Worm (Caenorhabditis elegans): ENCODE measurements around the gene F11C1.1.

The F11C1.1 gene

DNA sequence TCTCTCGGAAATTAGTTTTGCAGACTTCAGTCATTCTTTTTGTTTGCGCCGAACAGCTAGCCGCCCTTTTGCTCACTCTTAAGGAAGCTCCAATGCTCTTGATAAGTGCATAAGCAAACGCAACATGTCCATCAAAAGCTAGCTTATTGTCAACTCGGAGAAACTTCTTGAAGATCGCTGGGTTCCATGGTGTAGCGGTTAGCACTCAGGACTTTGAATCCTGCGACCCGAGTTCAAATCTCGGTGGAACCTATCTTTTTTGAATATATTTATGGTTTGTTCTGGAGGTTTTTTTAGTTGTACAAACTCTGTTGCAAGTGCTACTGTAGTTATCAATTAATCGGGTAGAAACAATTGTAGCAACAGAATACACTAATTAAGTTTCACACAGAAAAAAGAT is 52.9 kb downstream of the F11C1.1 start:
- TF ChIP-seq bed-1 (GFP tag; IDR thresholded peaks at IDR 0.05): no peak
- TF ChIP-seq sptf-2 (GFP tag; optimal IDR thresholded peaks at IDR 0.05): no peak
- TF ChIP-seq Y53G8AR.9 (GFP tag; conservative IDR thresholded peaks at IDR 0.05): no peak
- TF ChIP-seq lir-1 (GFP tag; conservative IDR thresholded peaks at IDR 0.05): no peak
- TF ChIP-seq Y79H2A.3 (GFP tag; conservative IDR thresholded peaks at IDR 0.05): no peak
- TF ChIP-seq B0035.1 (tag; optimal IDR thresholded peaks at IDR 0.05): no peak
- TF ChIP-seq dpff-1 (tag; optimal IDR thresholded peaks at IDR 0.05): no peak
- no peak for TF ChIP-seq ceh-40 (GFP tag; IDR thresholded peaks at IDR 0.05)
- TF ChIP-seq lin-26 (GFP tag; IDR thresholded peaks at IDR 0.05): peak; percentile 87
- peak; percentile 71 for TF ChIP-seq B0261.1 (tag; optimal IDR thresholded peaks at IDR 0.05)
- no peak for TF ChIP-seq lsl-1 (GFP tag; optimal IDR thresholded peaks at IDR 0.05)
- TF ChIP-seq egl-44 (GFP tag; IDR thresholded peaks at IDR 0.05): 0 out of 2 replicates have a peak, but pooled peaks have one; percentile 27
- TF ChIP-seq repo-1 (tag; optimal IDR thresholded peaks at IDR 0.05): no peak
- TF ChIP-seq snpc-4 (GFP tag; optimal IDR thresholded peaks at IDR 0.05): no peak
- TF ChIP-seq snpc-4 (tag; optimal IDR thresholded peaks at IDR 0.05): peak in 1 of 4 experiments; percentile 22
- 0 out of 2 replicates have a peak, but pooled peaks have one; percentile 4 for TF ChIP-seq ztf-25 (GFP tag; IDR thresholded peaks at IDR 0.05)
- TF ChIP-seq aptf-2 (GFP tag; conservative IDR thresholded peaks at IDR 0.05): no peak
- TF ChIP-seq ztf-28 (GFP tag; IDR thresholded peaks at IDR 0.05): 0 out of 2 replicates have a peak, but pooled peaks have one; percentile 51
- TF ChIP-seq xnd-1 (tag; optimal IDR thresholded peaks at IDR 0.05): no peak
- no peak for TF ChIP-seq tbx-9 (tag; optimal IDR thresholded peaks at IDR 0.05; ENCODE audit: borderline replicate concordance)
- peak; percentile 17; the same call in 1 of the 2 replicates for TF ChIP-seq madf-6 (GFP tag; IDR thresholded peaks at IDR 0.05)
- TF ChIP-seq ama-1 (optimal IDR thresholded peaks at IDR 0.05): no peak
- no peak for TF ChIP-seq ama-1 (GFP tag; optimal IDR thresholded peaks at IDR 0.05)
- peak; percentile 48 for TF ChIP-seq hmg-1.2 (GFP tag; IDR thresholded peaks at IDR 0.05)
- TF ChIP-seq ets-4 (GFP tag; optimal IDR thresholded peaks at IDR 0.05): no peak
- TF ChIP-seq hrde-1 (tag; optimal IDR thresholded peaks at IDR 0.05; ENCODE audit: borderline replicate concordance): no peak
- no peak for TF ChIP-seq attf-5 (GFP tag; optimal IDR thresholded peaks at IDR 0.05)
- no peak for TF ChIP-seq ztf-6 (GFP tag; IDR thresholded peaks at IDR 0.05)
- peak; percentile 56; the same call in 1 of the 2 replicates for TF ChIP-seq rcor-1 (GFP tag; IDR thresholded peaks at IDR 0.05)
- peak; percentile 26 for TF ChIP-seq ZK185.1 (tag; optimal IDR thresholded peaks at IDR 0.05; ENCODE audit: poor library complexity, severe bottlenecking)
- TF ChIP-seq ccch-3 (GFP tag; optimal IDR thresholded peaks at IDR 0.05): no peak
- no peak for TF ChIP-seq F55B11.4 (tag; optimal IDR thresholded peaks at IDR 0.05; ENCODE audit: borderline replicate concordance, insufficient read depth)
- TF ChIP-seq zfh-2 (GFP tag; conservative IDR thresholded peaks at IDR 0.05): no peak
- no peak for TF ChIP-seq ztf-22 (GFP tag; optimal IDR thresholded peaks at IDR 0.05)
- TF ChIP-seq fkh-3 (tag; optimal IDR thresholded peaks at IDR 0.05): no peak
- no peak for TF ChIP-seq atf-7 (tag; optimal IDR thresholded peaks at IDR 0.05)
- TF ChIP-seq T07F8.4 (tag; optimal IDR thresholded peaks at IDR 0.05): no peak
- TF ChIP-seq him-1 (tag; optimal IDR thresholded peaks at IDR 0.05): no peak
- peak; percentile 30; the same call in 1 of the 2 replicates for TF ChIP-seq D2030.7 (GFP tag; IDR thresholded peaks at IDR 0.05)
- TF ChIP-seq zim-3 (tag; optimal IDR thresholded peaks at IDR 0.05): no peak
- TF ChIP-seq K11D2.4 (GFP tag; IDR thresholded peaks at IDR 0.05): no peak
- no peak for TF ChIP-seq madf-10 (tag; optimal IDR thresholded peaks at IDR 0.05)
- peak; percentile 74 for TF ChIP-seq rpc-1 (optimal IDR thresholded peaks at IDR 0.05)
- TF ChIP-seq rpc-1 (tag; optimal IDR thresholded peaks at IDR 0.05): peak; percentile 85
- TF ChIP-seq tbp1 (GFP tag; optimal IDR thresholded peaks at IDR 0.05): peak; percentile 86
- peak; percentile 58 for TF ChIP-seq die-1 (tag; optimal IDR thresholded peaks at IDR 0.05)
- no peak for TF ChIP-seq mxl-1 (tag; optimal IDR thresholded peaks at IDR 0.05)
- TF ChIP-seq chd-7 (tag; optimal IDR thresholded peaks at IDR 0.05): peak; percentile 34

Measured in whole organism, young adult.